Worm (Caenorhabditis elegans): ENCODE data around the gene adss-1.

The adss-1 gene

DNA sequence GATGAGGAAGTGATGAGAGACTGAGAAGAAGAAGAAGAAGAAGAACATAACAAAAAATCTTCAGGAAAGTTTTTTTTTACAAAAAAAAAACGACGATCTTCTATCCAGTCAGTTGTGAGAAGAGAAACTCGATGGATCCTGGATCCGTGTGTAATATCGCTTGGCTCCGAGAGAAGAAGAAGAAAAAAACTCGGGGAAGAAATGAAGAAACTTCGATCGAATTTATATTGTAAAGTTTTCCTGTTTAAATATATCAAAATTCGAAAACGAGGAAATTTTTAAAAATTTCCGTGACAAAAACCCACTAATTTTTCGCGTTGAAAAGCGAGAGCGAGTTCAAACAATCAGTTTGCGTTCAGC is at the start of gene adss-1:
Gene adss-1 (minus strand): TSS at position 101 of the 360 bp plus-strand sequence.
- TF ChIP-seq ztf-29 (GFP tag; IDR thresholded peaks at IDR 0.05) = no peak
- no peak for TF ChIP-seq cog-1 (tag; optimal IDR thresholded peaks at IDR 0.05)
- no peak for TF ChIP-seq ztf-23 (GFP tag; IDR thresholded peaks at IDR 0.05)
- no peak for TF ChIP-seq flt-1 (GFP tag; IDR thresholded peaks at IDR 0.05)
- TF ChIP-seq ref-1 (GFP tag; conservative IDR thresholded peaks at IDR 0.05) = no peak
- no peak for TF ChIP-seq tab-1 (GFP tag; IDR thresholded peaks at IDR 0.05)
- no peak for TF ChIP-seq T22C8.4 (GFP tag; IDR thresholded peaks at IDR 0.05)
- no peak for TF ChIP-seq med-1 (GFP tag; optimal IDR thresholded peaks at IDR 0.05; ENCODE audit: insufficient read depth)
- no peak for TF ChIP-seq klf-2 (GFP tag; conservative IDR thresholded peaks at IDR 0.05)

DNA sequence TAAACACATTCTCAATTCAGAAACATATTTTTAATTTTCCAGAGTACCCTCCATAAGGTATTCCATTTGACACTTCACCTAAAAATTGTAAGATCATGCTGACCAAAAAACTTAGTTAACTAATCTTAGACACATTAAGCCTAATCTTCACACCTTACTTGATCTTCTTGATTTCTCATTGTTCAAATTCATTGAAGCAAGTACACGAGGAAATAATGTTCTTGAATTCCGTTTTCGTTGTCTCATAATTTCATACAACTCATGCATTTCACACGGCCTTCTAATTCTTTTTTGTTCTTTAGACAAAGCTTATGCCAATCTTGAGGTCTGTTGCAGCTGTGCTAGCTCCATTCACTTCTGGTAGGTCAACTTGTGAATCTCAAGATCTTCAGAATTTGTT is 48.8 kb upstream of the adss-1 start, which contains the start of gene srd-33:
Gene srd-33 (plus strand): TSS at position 301 of the 400 bp plus-strand sequence.
- TF ChIP-seq ztf-29 (GFP tag; IDR thresholded peaks at IDR 0.05) = no peak
- TF ChIP-seq cog-1 (tag; optimal IDR thresholded peaks at IDR 0.05) = no peak
- TF ChIP-seq med-1 (GFP tag; optimal IDR thresholded peaks at IDR 0.05; ENCODE audit: insufficient read depth) = no peak
- TF ChIP-seq klf-2 (GFP tag; conservative IDR thresholded peaks at IDR 0.05) = no peak
- no peak for TF ChIP-seq ref-1 (GFP tag; conservative IDR thresholded peaks at IDR 0.05)

DNA sequence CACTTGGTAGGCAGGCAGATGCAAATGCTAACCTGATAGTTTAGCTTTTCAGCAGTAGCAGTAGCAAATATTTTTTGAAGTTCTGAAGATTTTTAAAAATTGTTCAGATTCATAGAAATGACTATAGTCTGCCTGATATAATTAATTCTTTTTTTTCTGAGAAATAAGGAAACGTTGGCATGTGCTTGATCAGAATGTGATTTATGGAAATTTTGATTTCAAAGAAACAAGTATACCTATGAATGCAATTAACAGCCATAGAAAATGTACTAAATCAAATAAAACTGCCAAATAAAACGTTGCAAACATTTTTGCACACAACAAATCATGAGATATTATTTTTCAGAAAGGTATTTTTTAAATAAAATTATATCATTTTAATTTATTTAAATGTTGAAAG is 47.4 kb upstream of the adss-1 start:
- TF ChIP-seq T22C8.4 (GFP tag; IDR thresholded peaks at IDR 0.05) = no peak

DNA sequence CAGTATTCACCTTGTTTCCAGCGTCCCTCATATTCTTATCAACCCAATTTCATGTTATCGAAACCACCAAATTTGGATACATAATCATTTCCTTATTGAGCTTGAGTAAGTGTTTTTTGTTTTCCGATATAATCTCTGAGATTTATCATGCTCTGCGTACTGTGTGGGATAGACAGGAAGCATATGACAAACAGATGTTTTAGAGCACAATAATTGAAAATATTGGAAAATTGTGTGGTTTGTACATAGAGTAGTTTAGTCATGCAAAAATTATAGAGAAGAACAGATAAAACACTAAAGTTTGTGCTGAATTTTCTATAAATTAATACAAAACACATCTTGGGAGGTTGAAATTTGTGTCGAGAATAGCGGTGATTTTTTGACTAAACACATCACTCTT is 45.5 kb upstream of the adss-1 start:
- TF ChIP-seq flt-1 (GFP tag; IDR thresholded peaks at IDR 0.05) (no peak), ztf-23 (GFP tag; IDR thresholded peaks at IDR 0.05) (no peak), tab-1 (GFP tag; IDR thresholded peaks at IDR 0.05) (no peak), ref-1 (GFP tag; conservative IDR thresholded peaks at IDR 0.05) (no peak), cog-1 (tag; optimal IDR thresholded peaks at IDR 0.05) (no peak), ztf-29 (GFP tag; IDR thresholded peaks at IDR 0.05) (no peak), med-1 (GFP tag; optimal IDR thresholded peaks at IDR 0.05; ENCODE audit: insufficient read depth) (no peak), klf-2 (GFP tag; conservative IDR thresholded peaks at IDR 0.05) (no peak), T22C8.4 (GFP tag; IDR thresholded peaks at IDR 0.05) (no peak)

DNA sequence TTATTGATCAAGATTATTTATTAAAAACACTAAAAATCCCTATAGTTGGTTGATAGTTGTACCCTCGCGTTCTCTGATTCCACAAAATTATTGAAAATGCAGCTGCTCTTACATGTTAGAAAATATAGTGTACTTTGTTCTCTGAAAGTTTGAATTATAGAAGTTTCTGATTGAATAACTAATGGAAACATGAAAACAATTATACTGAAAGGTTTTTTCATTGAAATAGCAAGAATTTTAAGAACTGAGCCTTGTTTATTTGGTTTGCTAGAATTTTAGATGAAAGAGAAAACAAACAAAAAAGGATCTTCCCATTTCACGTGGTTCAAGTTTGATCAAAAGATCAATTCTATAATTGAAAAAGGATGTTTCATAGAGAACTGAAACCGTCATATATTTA is 44.3 kb upstream of the adss-1 start:
- TF ChIP-seq ztf-29 (GFP tag; IDR thresholded peaks at IDR 0.05) = no peak
- no peak for TF ChIP-seq ref-1 (GFP tag; conservative IDR thresholded peaks at IDR 0.05)
- no peak for TF ChIP-seq klf-2 (GFP tag; conservative IDR thresholded peaks at IDR 0.05)
- TF ChIP-seq med-1 (GFP tag; optimal IDR thresholded peaks at IDR 0.05; ENCODE audit: insufficient read depth) = no peak
- no peak for TF ChIP-seq T22C8.4 (GFP tag; IDR thresholded peaks at IDR 0.05)
- no peak for TF ChIP-seq ztf-23 (GFP tag; IDR thresholded peaks at IDR 0.05)
- TF ChIP-seq cog-1 (tag; optimal IDR thresholded peaks at IDR 0.05) = no peak
- no peak for TF ChIP-seq flt-1 (GFP tag; IDR thresholded peaks at IDR 0.05)
- TF ChIP-seq tab-1 (GFP tag; IDR thresholded peaks at IDR 0.05) = no peak

DNA sequence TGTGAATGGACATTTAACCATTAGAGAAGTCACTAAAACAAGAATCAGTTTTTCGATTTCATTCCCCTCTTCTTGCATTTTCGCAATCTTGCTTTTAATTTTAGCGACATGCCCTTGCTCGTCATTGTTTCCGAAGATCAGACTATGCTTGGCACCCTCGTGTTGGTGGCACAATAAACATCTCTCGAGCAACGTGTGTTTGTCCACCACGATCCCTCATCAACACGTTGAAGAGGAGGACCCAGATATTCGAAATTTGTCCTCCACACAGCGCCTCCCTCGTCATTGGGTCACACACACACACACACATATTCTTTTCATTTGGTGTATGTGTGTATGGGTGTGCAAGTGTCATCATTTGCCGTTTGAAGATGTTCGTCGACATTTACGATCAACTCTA is 42.1 kb upstream of the adss-1 start, which contains the start of gene srd-32:
Gene srd-32 (plus strand): TSS at position 301 of the 400 bp plus-strand sequence.
- no peak for TF ChIP-seq ztf-29 (GFP tag; IDR thresholded peaks at IDR 0.05)
- TF ChIP-seq ztf-23 (GFP tag; IDR thresholded peaks at IDR 0.05) = no peak
- TF ChIP-seq ref-1 (GFP tag; conservative IDR thresholded peaks at IDR 0.05) = no peak
- TF ChIP-seq tab-1 (GFP tag; IDR thresholded peaks at IDR 0.05) = no peak
- TF ChIP-seq cog-1 (tag; optimal IDR thresholded peaks at IDR 0.05) = no peak
- no peak for TF ChIP-seq med-1 (GFP tag; optimal IDR thresholded peaks at IDR 0.05; ENCODE audit: insufficient read depth)
- TF ChIP-seq klf-2 (GFP tag; conservative IDR thresholded peaks at IDR 0.05) = no peak
- no peak for TF ChIP-seq flt-1 (GFP tag; IDR thresholded peaks at IDR 0.05)
- no peak for TF ChIP-seq T22C8.4 (GFP tag; IDR thresholded peaks at IDR 0.05)

DNA sequence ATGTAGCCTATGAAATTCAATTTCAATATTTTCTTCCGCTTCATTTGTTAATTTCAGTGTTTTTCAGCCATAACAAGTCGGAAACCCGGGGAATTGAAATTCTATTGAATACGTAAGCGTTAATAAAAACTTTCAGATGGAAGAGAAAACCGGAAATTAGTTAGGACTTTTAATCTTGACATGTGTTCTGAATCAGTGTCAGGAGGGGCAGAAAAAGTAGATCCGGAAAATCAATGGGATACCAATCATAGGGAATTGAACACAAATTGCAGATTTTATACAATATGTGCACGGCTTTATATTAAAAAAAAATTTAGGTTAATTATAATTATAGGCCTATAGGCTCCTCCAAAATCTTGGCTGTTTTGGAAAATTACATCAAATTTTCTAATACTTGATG is 41.1 kb upstream of the adss-1 start:
- no peak for TF ChIP-seq ref-1 (GFP tag; conservative IDR thresholded peaks at IDR 0.05)
- no peak for TF ChIP-seq med-1 (GFP tag; optimal IDR thresholded peaks at IDR 0.05; ENCODE audit: insufficient read depth)
- TF ChIP-seq ztf-23 (GFP tag; IDR thresholded peaks at IDR 0.05) = no peak
- no peak for TF ChIP-seq T22C8.4 (GFP tag; IDR thresholded peaks at IDR 0.05)
- TF ChIP-seq ztf-29 (GFP tag; IDR thresholded peaks at IDR 0.05) = no peak

DNA sequence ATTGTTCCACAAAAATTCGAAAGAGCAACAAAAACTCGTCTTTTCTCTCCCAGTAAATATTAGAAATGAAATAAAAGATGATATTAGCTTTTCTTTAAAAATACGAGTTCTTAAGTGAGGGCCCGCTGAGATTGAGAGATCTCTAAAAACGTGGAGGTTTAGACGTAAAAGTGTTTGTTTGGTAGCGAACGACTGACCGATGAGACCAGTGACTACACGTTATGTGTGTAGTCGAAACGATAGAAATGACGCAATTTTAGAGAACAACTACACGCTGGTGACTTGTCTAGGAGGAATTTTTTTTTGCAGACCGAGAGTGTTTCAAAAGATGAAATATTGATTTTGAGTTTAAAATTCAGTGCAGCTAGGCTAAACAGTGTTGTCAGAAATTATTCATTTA is 39.5 kb upstream of the adss-1 start, which contains the start of gene C37H5.13:
Gene C37H5.13 (minus strand): TSS at position 229 of the 400 bp plus-strand sequence.
- no peak for TF ChIP-seq ztf-29 (GFP tag; IDR thresholded peaks at IDR 0.05)
- TF ChIP-seq med-1 (GFP tag; optimal IDR thresholded peaks at IDR 0.05; ENCODE audit: insufficient read depth) = no peak
- TF ChIP-seq klf-2 (GFP tag; conservative IDR thresholded peaks at IDR 0.05) = no peak
- no peak for TF ChIP-seq cog-1 (tag; optimal IDR thresholded peaks at IDR 0.05)
- no peak for TF ChIP-seq flt-1 (GFP tag; IDR thresholded peaks at IDR 0.05)
- no peak for TF ChIP-seq ref-1 (GFP tag; conservative IDR thresholded peaks at IDR 0.05)
- no peak for TF ChIP-seq T22C8.4 (GFP tag; IDR thresholded peaks at IDR 0.05)
- TF ChIP-seq ztf-23 (GFP tag; IDR thresholded peaks at IDR 0.05) = no peak
- TF ChIP-seq tab-1 (GFP tag; IDR thresholded peaks at IDR 0.05) = no peak

DNA sequence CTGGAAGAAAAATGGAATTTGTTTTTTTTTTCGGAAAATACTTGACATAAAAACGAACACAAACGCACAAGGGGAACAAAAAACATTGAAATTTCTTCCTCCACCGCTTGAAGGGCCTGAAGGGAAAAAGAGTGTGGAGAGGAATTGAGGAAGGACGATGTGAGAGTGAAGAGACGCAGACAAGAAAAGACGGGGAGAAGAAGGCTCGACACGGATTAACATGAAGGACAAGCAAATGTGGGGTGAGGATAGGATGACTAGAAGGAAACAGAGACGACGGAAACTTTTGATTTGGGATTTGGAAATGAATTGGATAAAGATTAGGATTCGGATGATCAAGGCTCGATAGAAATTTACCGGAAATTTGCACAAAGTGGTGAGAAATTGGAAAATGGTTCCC is 37.3 kb upstream of the adss-1 start:
- TF ChIP-seq ztf-23 (GFP tag; IDR thresholded peaks at IDR 0.05) = no peak
- TF ChIP-seq tab-1 (GFP tag; IDR thresholded peaks at IDR 0.05) = no peak
- TF ChIP-seq klf-2 (GFP tag; conservative IDR thresholded peaks at IDR 0.05) = no peak
- TF ChIP-seq ztf-29 (GFP tag; IDR thresholded peaks at IDR 0.05) = no peak
- no peak for TF ChIP-seq flt-1 (GFP tag; IDR thresholded peaks at IDR 0.05)
- no peak for TF ChIP-seq med-1 (GFP tag; optimal IDR thresholded peaks at IDR 0.05; ENCODE audit: insufficient read depth)
- TF ChIP-seq T22C8.4 (GFP tag; IDR thresholded peaks at IDR 0.05) = no peak; the same call in 1 of the 2 replicates
- no peak for TF ChIP-seq cog-1 (tag; optimal IDR thresholded peaks at IDR 0.05)
- TF ChIP-seq ref-1 (GFP tag; conservative IDR thresholded peaks at IDR 0.05) = no peak

DNA sequence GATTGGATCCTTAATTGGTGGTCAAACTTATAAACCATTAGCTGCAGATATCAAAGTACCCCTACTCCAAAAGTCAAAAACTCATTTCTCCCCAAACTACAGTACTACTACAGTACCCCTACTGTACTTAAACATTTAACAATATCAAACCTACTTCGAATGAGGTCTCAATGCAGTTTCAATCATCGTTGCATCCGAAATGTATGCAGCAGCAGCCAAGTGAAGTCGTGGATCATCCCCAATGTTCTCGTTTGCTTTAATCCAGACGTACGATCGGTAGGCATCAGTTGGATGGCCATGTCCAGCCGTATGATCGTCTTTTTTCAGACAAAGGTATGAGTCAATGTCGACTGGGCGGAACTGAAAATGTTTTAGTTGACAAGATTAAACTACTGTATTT is 34.3 kb upstream of the adss-1 start:
- no peak for TF ChIP-seq ztf-29 (GFP tag; IDR thresholded peaks at IDR 0.05)
- TF ChIP-seq cog-1 (tag; optimal IDR thresholded peaks at IDR 0.05) = no peak
- no peak for TF ChIP-seq tab-1 (GFP tag; IDR thresholded peaks at IDR 0.05)
- TF ChIP-seq ztf-23 (GFP tag; IDR thresholded peaks at IDR 0.05) = no peak
- no peak for TF ChIP-seq T22C8.4 (GFP tag; IDR thresholded peaks at IDR 0.05)
- TF ChIP-seq flt-1 (GFP tag; IDR thresholded peaks at IDR 0.05) = no peak
- no peak for TF ChIP-seq med-1 (GFP tag; optimal IDR thresholded peaks at IDR 0.05; ENCODE audit: insufficient read depth)
- TF ChIP-seq klf-2 (GFP tag; conservative IDR thresholded peaks at IDR 0.05) = no peak
- no peak for TF ChIP-seq ref-1 (GFP tag; conservative IDR thresholded peaks at IDR 0.05)
